Fruit fly (Drosophila melanogaster): ENCODE results near the gene mtDNA-helicase.

mtDNA-helicase gene

DNA sequence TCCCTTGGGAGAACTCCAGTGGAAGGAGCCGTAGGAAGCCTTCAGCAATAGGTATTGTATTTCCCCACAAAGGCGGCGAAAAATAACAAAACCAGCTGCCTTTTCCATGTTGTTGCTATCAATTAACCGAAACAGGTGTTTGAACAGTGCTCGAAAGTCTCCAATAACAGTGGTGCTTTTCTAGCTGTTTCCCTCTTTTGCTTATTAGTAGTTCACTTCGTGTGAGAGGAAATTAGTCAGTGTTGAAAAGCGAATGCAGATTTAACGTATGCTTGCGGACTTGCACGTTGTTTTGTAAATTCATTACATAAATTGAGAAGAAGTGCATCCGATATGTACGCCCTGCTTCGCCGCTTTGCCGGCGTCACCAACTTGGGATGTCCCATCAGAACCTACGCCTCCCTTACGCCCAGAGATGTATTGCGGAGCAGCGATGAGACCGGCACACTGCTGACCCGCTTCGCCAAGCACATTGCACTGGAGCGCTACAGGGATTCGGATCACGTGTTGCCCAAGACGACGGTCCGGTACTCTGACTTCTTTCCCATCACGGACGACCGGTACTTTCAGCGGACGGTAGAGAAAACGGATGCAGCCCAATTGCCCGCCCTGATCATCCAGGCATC lies 45.5 kb upstream of the mtDNA-helicase start, which contains the start of the genes Datp and CG4619 (continued):
- TF ChIP-seq CG5245 (GFP tag; optimal IDR thresholded peaks at IDR 0.05) (peak; percentile 17), hb (GFP tag; IDR thresholded peaks at IDR 0.05; ENCODE audit: partially characterized antibody) (no peak), CG3065 (GFP tag; optimal IDR thresholded peaks at IDR 0.05) (no peak), CG11723 (GFP tag; optimal IDR thresholded peaks at IDR 0.05) (no peak), CG12769 (tag; optimal IDR thresholded peaks at IDR 0.05) (no peak), CG8359 (GFP tag; optimal IDR thresholded peaks at IDR 0.05; ENCODE audit: borderline replicate concordance) (no peak), dysf (GFP tag; IDR thresholded peaks at IDR 0.05) (peak; percentile 55; the same call in 2 of the 3 replicates), Ptx1 (GFP tag; IDR thresholded peaks at IDR 0.05) (peak; percentile 47; the same call in 1 of the 2 replicates), CG18476 (GFP tag; optimal IDR thresholded peaks at IDR 0.05) (no peak), corto (GFP tag; optimal IDR thresholded peaks at IDR 0.05) (no peak), Abd-B (GFP tag; optimal IDR thresholded peaks at IDR 0.05) (no peak), nmo (GFP tag; optimal IDR thresholded peaks at IDR 0.05) (peak; percentile 20), pum (GFP tag; optimal IDR thresholded peaks at IDR 0.05) (peak; percentile 29), CG6654 (GFP tag; optimal IDR thresholded peaks at IDR 0.05) (no peak), toy (GFP tag; IDR thresholded peaks at IDR 0.05) (no peak), jumu (GFP tag; optimal IDR thresholded peaks at IDR 0.05) (peak; percentile 8), row (GFP tag; IDR thresholded peaks at IDR 0.05) (peak; percentile 61), Eip74EF (GFP tag; optimal IDR thresholded peaks at IDR 0.05) (no peak), CG1602 (GFP tag; optimal IDR thresholded peaks at IDR 0.05) (no peak), Adf1 (GFP tag; IDR thresholded peaks at IDR 0.05) (no peak), CG12942 (GFP tag; optimal IDR thresholded peaks at IDR 0.05) (peak; percentile 50), Rfx (GFP tag; IDR thresholded peaks at IDR 0.05) (peak; percentile 81), fd64A (GFP tag; optimal IDR thresholded peaks at IDR 0.05) (no peak), salm (tag; optimal IDR thresholded peaks at IDR 0.05) (no peak), Hr39 (optimal IDR thresholded peaks at IDR 0.05) (no peak), CG10267 (tag; optimal IDR thresholded peaks at IDR 0.05) (peak; percentile 92), CG10274 (GFP tag; optimal IDR thresholded peaks at IDR 0.05) (no peak), insv (GFP tag; optimal IDR thresholded peaks at IDR 0.05) (no peak), bowl (GFP tag; IDR thresholded peaks at IDR 0.05) (no peak), ssp (GFP tag; IDR thresholded peaks at IDR 0.05) (no peak), Dref (GFP tag; IDR thresholded peaks at IDR 0.05) (peak; percentile 46), Hr3 (GFP tag; optimal IDR thresholded peaks at IDR 0.05) (no peak), Bdp1 (GFP tag; optimal IDR thresholded peaks at IDR 0.05) (peak; percentile 48), Atf6 (GFP tag; IDR thresholded peaks at IDR 0.05) (no peak), lmd (GFP tag; IDR thresholded peaks at IDR 0.05) (no peak), ftz-f1 (GFP tag; optimal IDR thresholded peaks at IDR 0.05) (no peak), CG30431 (GFP tag; optimal IDR thresholded peaks at IDR 0.05) (no peak), exex (tag; optimal IDR thresholded peaks at IDR 0.05) (peak; percentile 77), Dad (GFP tag; optimal IDR thresholded peaks at IDR 0.05) (peak; percentile 50), CG18599 (GFP tag; optimal IDR thresholded peaks at IDR 0.05) (peak; percentile 72), CG17361 (GFP tag; IDR thresholded peaks at IDR 0.05) (no peak), CG6765 (GFP tag; optimal IDR thresholded peaks at IDR 0.05) (no peak), Nf-YA (GFP tag; IDR thresholded peaks at IDR 0.05) (no peak), esg (GFP tag; conservative IDR thresholded peaks at IDR 0.05) (no peak), ara (GFP tag; IDR thresholded peaks at IDR 0.05) (no peak), CG2199 (GFP tag; IDR thresholded peaks at IDR 0.05) (no peak), CG4424 (GFP tag; optimal IDR thresholded peaks at IDR 0.05) (peak; percentile 2), tna (GFP tag; IDR thresholded peaks at IDR 0.05; ENCODE audit: partially characterized antibody) (no peak), CG2889 (GFP tag; IDR thresholded peaks at IDR 0.05) (0 out of 3 replicates have a peak, but pooled peaks have one; percentile 6), CG16815 (GFP tag; optimal IDR thresholded peaks at IDR 0.05) (no peak), CG3163 (GFP tag; optimal IDR thresholded peaks at IDR 0.05) (peak; percentile 13)

Measured in whole organism, embryonic.